Worm (Caenorhabditis elegans) whole organism, L1 larva: ENCODE results near the gene nhr-43.

ENCODE experiments used
- C04F5.9 ChIP-seq: sonication (generic microtip); optimal IDR thresholded peaks from 2 replicates; lab custom pipeline; 2016; ENCODE audit warnings: missing genetic modification characterization, missing compliant biosample characterization
- C16A3.4 ChIP-seq: fragments of 150-350 bp; optimal IDR thresholded peaks from 2 replicates; lab custom pipeline; 2014; ENCODE audit warnings: missing biosample characterization, missing genetic modification characterization
- C34B4.2 ChIP-seq: sonication (generic microtip); optimal IDR thresholded peaks from 2 replicates; lab custom pipeline; 2017; ENCODE audit warnings: mild to moderate bottlenecking, missing genetic modification characterization, missing compliant biosample characterization
- F16B12.6 ChIP-seq: fragments of 150-350 bp; optimal IDR thresholded peaks from 2 replicates; lab custom pipeline; 2014; ENCODE audit warnings: missing biosample characterization, missing genetic modification characterization
- alr-1 ChIP-seq: fragments of 200-800 bp; sonication (Bioruptor generic); optimal IDR thresholded peaks from 2 replicates; lab custom pipeline; 2018; ENCODE audit warnings: borderline replicate concordance, mild to moderate bottlenecking, missing genetic modification characterization, missing compliant biosample characterization
- aly-2 ChIP-seq: fragments of 150-350 bp; optimal IDR thresholded peaks from 2 replicates; lab custom pipeline; 2014; ENCODE audit warnings: missing biosample characterization, missing genetic modification characterization
- ama-1 ChIP-seq: fragments of 150-350 bp; optimal IDR thresholded peaks from 2 replicates; lab custom pipeline; 2014
- blmp-1 ChIP-seq: fragments of 150-350 bp; optimal IDR thresholded peaks from 2 replicates; lab custom pipeline; 2014; ENCODE audit warnings: missing biosample characterization, missing genetic modification characterization
- ceh-82 ChIP-seq, 3 experiments: fragments of 150-350 bp in 1 of 3; sonication (generic microtip) in 2 of 3; optimal IDR thresholded peaks; 2 replicates each; lab custom pipeline; 2014 to 2017; ENCODE audit warnings: missing biosample characterization in 3 of 3, missing genetic modification characterization in 3 of 3
- ceh-88 ChIP-seq: fragments of 200-800 bp; sonication (Bioruptor generic); IDR thresholded peaks from 2 replicates; pipeline ENCODE4 v1.3.6; 2022; ENCODE audit warnings: missing genetic modification characterization, missing compliant biosample characterization
- ces-1 ChIP-seq: fragments of 150-350 bp; optimal IDR thresholded peaks from 2 replicates; lab custom pipeline; 2014; ENCODE audit warnings: missing biosample characterization, missing genetic modification reagents, missing genetic modification characterization
- dpl-1 ChIP-seq, 3 experiments: fragments of 150-350 bp in 2 of 3; sonication (generic microtip) in 1 of 3; optimal IDR thresholded peaks; 2 replicates each; lab custom pipeline; 2014 to 2017; ENCODE audit warnings: missing biosample characterization in 3 of 3, missing genetic modification characterization in 3 of 3, missing genetic modification reagents in 3 of 3
- dsc-1 ChIP-seq: sonication (generic microtip); optimal IDR thresholded peaks from 2 replicates; lab custom pipeline; 2016; ENCODE audit warnings: mild to moderate bottlenecking, missing genetic modification characterization, missing compliant biosample characterization
- efl-1 ChIP-seq, 4 experiments: fragments of 150-350 bp; optimal IDR thresholded peaks in 3 of 4; peaks in 1 of 4; 1 replicate in 1 of 4; 2 replicates in 3 of 4; lab custom pipeline; 2014; ENCODE audit warnings: missing biosample characterization in 2 of 4, missing genetic modification characterization in 2 of 4, missing genetic modification reagents in 2 of 4
- efl-3 ChIP-seq: fragments of 200-800 bp; sonication (Bioruptor generic); optimal IDR thresholded peaks from 2 replicates; lab custom pipeline; 2018; ENCODE audit warnings: mild to moderate bottlenecking, missing genetic modification characterization, missing compliant biosample characterization
- egl-13 ChIP-seq: sonication (generic microtip); optimal IDR thresholded peaks from 2 replicates; lab custom pipeline; 2016; ENCODE audit warnings: missing genotype, missing genetic modification reagents, missing genetic modification characterization, missing compliant biosample characterization
- egl-27 ChIP-seq, 2 experiments: fragments of 150-350 bp in 1 of 2; sonication (generic microtip); optimal IDR thresholded peaks; 3 replicates each; lab custom pipeline; 2017 to 2018; ENCODE audit warnings: missing biosample characterization in 2 of 2, missing genetic modification characterization in 2 of 2, missing genetic modification reagents in 2 of 2
- elt-2 ChIP-seq: sonication (generic microtip); optimal IDR thresholded peaks from 2 replicates; lab custom pipeline; 2016; ENCODE audit warnings: missing genetic modification characterization, mild to moderate bottlenecking, inconsistent platforms, missing compliant biosample characterization, missing genetic modification reagents
- fkh-10 ChIP-seq: sonication (generic microtip); optimal IDR thresholded peaks from 2 replicates; lab custom pipeline; 2017; ENCODE audit warnings: missing biosample characterization, missing genetic modification reagents, missing genetic modification characterization
- hpl-2 ChIP-seq: fragments of 150-350 bp; optimal IDR thresholded peaks from 2 replicates; lab custom pipeline; 2014; ENCODE audit warnings: missing biosample characterization, missing genetic modification reagents, missing genetic modification characterization
- irx-1 ChIP-seq: sonication (generic microtip); optimal IDR thresholded peaks from 2 replicates; lab custom pipeline; 2016; ENCODE audit warnings: missing genetic modification characterization, missing compliant biosample characterization
- lin-13 ChIP-seq: fragments of 150-350 bp; optimal IDR thresholded peaks from 2 replicates; lab custom pipeline; 2014; ENCODE audit warnings: missing biosample characterization, missing genetic modification reagents, missing genetic modification characterization
- lin-15B ChIP-seq: fragments of 150-350 bp; sonication (generic microtip); optimal IDR thresholded peaks from 3 replicates; lab custom pipeline; 2014; ENCODE audit warnings: missing biosample characterization, missing genetic modification characterization
- lin-35 ChIP-seq, 2 experiments: fragments of 150-350 bp; optimal IDR thresholded peaks; 2 replicates each; lab custom pipeline; 2014; ENCODE audit warnings: missing biosample characterization in 2 of 2, missing genetic modification characterization in 2 of 2, missing genetic modification reagents in 2 of 2
- lin-39 ChIP-seq: fragments of 150-350 bp; optimal IDR thresholded peaks from 2 replicates; lab custom pipeline; 2014; ENCODE audit warnings: missing biosample characterization, missing genetic modification reagents, missing genetic modification characterization
- lir-3 ChIP-seq: sonication (generic microtip); optimal IDR thresholded peaks from 2 replicates; lab custom pipeline; 2016; ENCODE audit warnings: mild to moderate bottlenecking, missing genetic modification characterization, moderate library complexity, missing compliant biosample characterization; ENCODE audit not compliant: poor library complexity
- mep-1 ChIP-seq: fragments of 150-350 bp; optimal IDR thresholded peaks from 2 replicates; lab custom pipeline; 2014; ENCODE audit warnings: missing biosample characterization, missing genetic modification characterization
- nhr-12 ChIP-seq: sonication (generic microtip); optimal IDR thresholded peaks from 2 replicates; lab custom pipeline; 2017; ENCODE audit warnings: missing biosample characterization, missing genetic modification characterization
- nhr-19 ChIP-seq: fragments of 200-800 bp; sonication (Bioruptor generic); conservative IDR thresholded peaks from 2 replicates; pipeline ENCODE4 v1.3.6; 2022; ENCODE audit warnings: missing genetic modification characterization, missing compliant biosample characterization
- nhr-20 ChIP-seq: sonication (generic microtip); optimal IDR thresholded peaks from 2 replicates; lab custom pipeline; 2016; ENCODE audit warnings: mild to moderate bottlenecking, missing genetic modification characterization, missing compliant biosample characterization
- nhr-237 ChIP-seq: fragments of 150-350 bp; optimal IDR thresholded peaks from 2 replicates; lab custom pipeline; 2014; ENCODE audit warnings: missing biosample characterization, missing genetic modification characterization
- nhr-28 ChIP-seq: fragments of 150-350 bp; optimal IDR thresholded peaks from 2 replicates; lab custom pipeline; 2014; ENCODE audit warnings: missing biosample characterization, missing genetic modification characterization
- nhr-71 ChIP-seq: sonication (generic microtip); optimal IDR thresholded peaks from 2 replicates; lab custom pipeline; 2016; ENCODE audit warnings: mild to moderate bottlenecking, missing genetic modification characterization, moderate library complexity, missing compliant biosample characterization
- nhr-77 ChIP-seq: fragments of 150-350 bp; optimal IDR thresholded peaks from 2 replicates; lab custom pipeline; 2014; ENCODE audit warnings: missing biosample characterization, missing genetic modification characterization
- nhr-84 ChIP-seq: sonication (generic microtip); optimal IDR thresholded peaks from 2 replicates; lab custom pipeline; 2017; ENCODE audit warnings: missing biosample characterization, missing genetic modification characterization
- pax-3 ChIP-seq: fragments of 200-800 bp; sonication (Bioruptor generic); optimal IDR thresholded peaks from 2 replicates; lab custom pipeline; 2018; ENCODE audit warnings: mild to moderate bottlenecking, missing genetic modification characterization, moderate library complexity, missing compliant biosample characterization
- rnt-1 ChIP-seq: sonication (generic microtip); optimal IDR thresholded peaks from 2 replicates; lab custom pipeline; 2016; ENCODE audit warnings: mild to moderate bottlenecking, missing genetic modification characterization, moderate library complexity, missing compliant biosample characterization
- skn-1 ChIP-seq: fragments of 150-350 bp; optimal IDR thresholded peaks from 2 replicates; lab custom pipeline; 2014; ENCODE audit warnings: missing biosample characterization, missing genetic modification characterization
- snu-23 ChIP-seq: sonication (generic microtip); optimal IDR thresholded peaks from 2 replicates; lab custom pipeline; 2016; ENCODE audit warnings: missing genetic modification characterization, missing compliant biosample characterization
- sox-4 ChIP-seq: sonication (generic microtip); optimal IDR thresholded peaks from 2 replicates; lab custom pipeline; 2016; ENCODE audit warnings: missing genetic modification characterization, missing compliant biosample characterization
- sptf-1 ChIP-seq: fragments of 150-350 bp; optimal IDR thresholded peaks from 2 replicates; lab custom pipeline; 2014; ENCODE audit warnings: missing biosample characterization, missing genetic modification characterization
- sup-37 ChIP-seq: fragments of 200-800 bp; sonication (Bioruptor generic); optimal IDR thresholded peaks from 2 replicates; lab custom pipeline; 2018; ENCODE audit warnings: mild to moderate bottlenecking, missing genetic modification characterization, missing compliant biosample characterization
- tbx-2 ChIP-seq: sonication (generic microtip); optimal IDR thresholded peaks from 2 replicates; lab custom pipeline; 2016; ENCODE audit warnings: missing genetic modification characterization, missing compliant biosample characterization
- tlp-1 ChIP-seq: fragments of 150-350 bp; optimal IDR thresholded peaks from 2 replicates; lab custom pipeline; 2014; ENCODE audit warnings: missing biosample characterization, missing genetic modification characterization
- unc-30 ChIP-seq: sonication (generic microtip); optimal IDR thresholded peaks from 2 replicates; lab custom pipeline; 2017; ENCODE audit warnings: missing biosample characterization, missing genetic modification characterization
- unc-98 ChIP-seq: fragments of 200-800 bp; sonication (Bioruptor generic); IDR thresholded peaks from 2 replicates; pipeline ENCODE4 v1.3.6; 2022; ENCODE audit warnings: missing genetic modification characterization, missing compliant biosample characterization
- xbp-1 ChIP-seq: sonication (generic microtip); optimal IDR thresholded peaks from 2 replicates; lab custom pipeline; 2016; ENCODE audit warnings: missing genetic modification characterization, missing compliant biosample characterization
- zag-1 ChIP-seq: fragments of 150-350 bp; optimal IDR thresholded peaks from 2 replicates; lab custom pipeline; 2014; ENCODE audit warnings: missing biosample characterization, missing genetic modification characterization
- zip-4 ChIP-seq: fragments of 200-800 bp; sonication (Bioruptor generic); optimal IDR thresholded peaks from 2 replicates; lab custom pipeline; 2018; ENCODE audit warnings: mild to moderate bottlenecking, missing genetic modification characterization, moderate library complexity, missing compliant biosample characterization

The nhr-43 gene

ce11 chrIV:11855900-11856660, 43.3 kb upstream of the nhr-43 start, which contains the start of gene ech-2 (continued):
- no peak for TF ChIP-seq skn-1 (tag; lab: Kevin White, UChicago)
- TF ChIP-seq nhr-71, result peak; percentile 0
- peak; percentile 28 for TF ChIP-seq C16A3.4 (tag; lab: Kevin White, UChicago)
- TF ChIP-seq, all 84 proteins: peak for 15

- TF ChIP-seq nhr-12 (tag; lab: Kevin White, UChicago) (no peak), dsc-1 (tag; lab: Kevin White, UChicago) (peak; percentile 71), unc-30 (no peak), xbp-1 (tag; lab: Kevin White, UChicago) (peak; percentile 62), efl-1 (optimal IDR thresholded peaks at IDR 0.05; lab: Kevin White, UChicago) (peak; percentile 64 to 73), efl-1 (GFP tag; optimal IDR thresholded peaks at IDR 0.05 in 1 of 2; lab: Kevin White, UChicago) (peak; percentile 46 to 53), lir-3 (tag; lab: Kevin White, UChicago) (peak; percentile 32), lin-15B (tag; lab: Kevin White, UChicago) (peak; percentile 64), lin-39 (tag; lab: Kevin White, UChicago) (no peak), sptf-1 (tag; lab: Kevin White, UChicago) (no peak), nhr-71 (peak; percentile 83), rnt-1 (tag; lab: Kevin White, UChicago) (peak; percentile 62), F16B12.6 (tag; lab: Kevin White, UChicago) (no peak), ceh-88 (no peak), mep-1 (tag; lab: Kevin White, UChicago) (peak; percentile 71), snu-23 (GFP tag; lab: Kevin White, UChicago) (peak; percentile 78), dpl-1 (GFP tag; optimal IDR thresholded peaks at IDR 0.05; lab: Kevin White, UChicago) (peak; percentile 9 to 63 (median 51)), lin-35 (GFP tag; optimal IDR thresholded peaks at IDR 0.05; lab: Kevin White, UChicago) (peak; percentile 48 to 68), skn-1 (tag; lab: Kevin White, UChicago) (peak; percentile 81), irx-1 (tag; lab: Kevin White, UChicago) (peak; percentile 15), nhr-28 (no peak), pax-3 (tag; lab: Kevin White, UChicago) (peak; percentile 34), egl-13 (tag; lab: Kevin White, UChicago) (peak; percentile 51), fkh-10 (GFP tag; lab: Kevin White, UChicago) (peak; percentile 84), hpl-2 (no peak), unc-98 (GFP tag; lab: Robert Waterston, UW) (no peak), zag-1 (tag; lab: Kevin White, UChicago) (no peak), nhr-237 (no peak), tlp-1 (tag; lab: Kevin White, UChicago) (no peak), ceh-82 (tag; optimal IDR thresholded peaks at IDR 0.05; lab: Kevin White, UChicago) (peak; percentile 53 to 89 (median 61)), egl-27 (tag; optimal IDR thresholded peaks at IDR 0.05; lab: Kevin White, UChicago) (peak in 1 of 2 experiments; percentile 35), alr-1 (no peak), C34B4.2 (tag; lab: Kevin White, UChicago) (no peak), elt-2 (tag; lab: Kevin White, UChicago) (no peak), sox-4 (no peak), zip-4 (GFP tag; lab: Kevin White, UChicago) (no peak), nhr-84 (no peak), C04F5.9 (tag; lab: Kevin White, UChicago) (no peak), lin-13 (GFP tag; lab: Kevin White, UChicago) (peak; percentile 44), nhr-20 (peak; percentile 48), ces-1 (no peak), nhr-19 (GFP tag; lab: Robert Waterston, UW) (peak; percentile 45; the same call in 1 of the 2 replicates), ama-1 (lab: Kevin White, UChicago) (no peak), tbx-2 (peak; percentile 69), aly-2 (tag; lab: Kevin White, UChicago) (no peak), blmp-1 (tag; lab: Kevin White, UChicago) (no peak), sup-37 (GFP tag; lab: Kevin White, UChicago) (no peak), nhr-77 (peak; percentile 68), efl-3 (GFP tag; lab: Kevin White, UChicago) (no peak)
Measured at ce11 chrIV:11857159-11857565, 42.2 kb upstream of the nhr-43 start.
